Fruit fly (Drosophila melanogaster) whole organism, embryonic: ENCODE data around the gene vvl.

Experiments
- Bgb ChIP-seq: fragments of 200-800 bp; sonication (Bioruptor generic); IDR thresholded peaks from 2 replicates; pipeline ENCODE4 v1.3.6; 2022; ENCODE audit warnings: missing biosample characterization, missing genetic modification characterization; ENCODE audit not compliant: partially characterized antibody
- Blimp-1 ChIP-seq: fragments of 200-800 bp; sonication (Bioruptor generic); optimal IDR thresholded peaks from 3 replicates; lab custom pipeline; 2018; ENCODE audit warnings: missing biosample characterization, missing genetic modification characterization, mild to moderate bottlenecking, moderate library complexity, missing genetic modification reagents
- CG10267 ChIP-seq: fragments of 200-800 bp; sonication (Bioruptor generic); optimal IDR thresholded peaks from 2 replicates; lab custom pipeline; 2018; ENCODE audit warnings: missing biosample characterization, mild to moderate bottlenecking, missing genetic modification characterization, moderate library complexity
- CG10462 ChIP-seq: fragments of 200-800 bp; sonication (Bioruptor generic); optimal IDR thresholded peaks from 2 replicates; lab custom pipeline; 2016; ENCODE audit warnings: missing biosample characterization, missing genetic modification characterization
- CG10565 ChIP-seq: fragments of 200-800 bp; sonication (Bioruptor generic); optimal IDR thresholded peaks from 3 replicates; lab custom pipeline; 2016; ENCODE audit warnings: missing biosample characterization, mild to moderate bottlenecking, missing genetic modification characterization
- CG11398 ChIP-seq: fragments of 200-800 bp; sonication (Bioruptor generic); optimal IDR thresholded peaks from 2 replicates; lab custom pipeline; 2016; ENCODE audit warnings: missing biosample characterization, missing genetic modification characterization
- CG11504 ChIP-seq: fragments of 200-800 bp; sonication (Bioruptor generic); optimal IDR thresholded peaks from 3 replicates; lab custom pipeline; 2019; ENCODE audit warnings: missing biosample characterization, mild to moderate bottlenecking, missing genetic modification characterization, moderate library complexity
- CG11695 ChIP-seq: fragments of 200-800 bp; sonication (Bioruptor generic); IDR thresholded peaks from 3 replicates; pipeline ENCODE4 v1.3.6; 2022; ENCODE audit warnings: missing biosample characterization, missing genetic modification characterization
- CG11696 ChIP-seq: fragments of 200-800 bp; sonication (Bioruptor generic); IDR thresholded peaks from 2 replicates; pipeline ENCODE4 v1.3.6; 2022; ENCODE audit warnings: missing biosample characterization, missing genetic modification characterization
- CG12391 ChIP-seq: fragments of 200-800 bp; sonication (Bioruptor generic); optimal IDR thresholded peaks from 3 replicates; lab custom pipeline; 2018; ENCODE audit warnings: missing biosample characterization, mild to moderate bottlenecking, missing genetic modification characterization, moderate library complexity
- CG13424 ChIP-seq: fragments of 200-800 bp; sonication (Bioruptor generic); optimal IDR thresholded peaks from 2 replicates; lab custom pipeline; 2019; ENCODE audit warnings: missing biosample characterization, mild to moderate bottlenecking, missing genetic modification characterization, moderate library complexity
- CG17186 ChIP-seq: fragments of 200-800 bp; sonication (Bioruptor generic); optimal IDR thresholded peaks from 3 replicates; lab custom pipeline; 2017; ENCODE audit warnings: missing biosample characterization, missing genetic modification reagents, missing genetic modification characterization
- CG18011 ChIP-seq: fragments of 200-800 bp; sonication (Bioruptor generic); optimal IDR thresholded peaks from 2 replicates; lab custom pipeline; 2017; ENCODE audit warnings: missing biosample characterization, missing genetic modification characterization, mild to moderate bottlenecking, moderate library complexity, missing genotype
- CG2129 ChIP-seq: fragments of 200-800 bp; sonication (Bioruptor generic); IDR thresholded peaks from 2 replicates; pipeline ENCODE4 v1.3.6; 2022; ENCODE audit warnings: missing biosample characterization, missing genetic modification characterization; ENCODE audit not compliant: partially characterized antibody
- CG2712 ChIP-seq: fragments of 200-800 bp; optimal IDR thresholded peaks from 3 replicates; lab custom pipeline; 2019; ENCODE audit warnings: missing biosample characterization, mild to moderate bottlenecking, missing genetic modification characterization, moderate library complexity
- CG30403 ChIP-seq: fragments of 200-800 bp; sonication (Bioruptor generic); optimal IDR thresholded peaks from 3 replicates; lab custom pipeline; 2016; ENCODE audit warnings: missing biosample characterization, missing genetic modification characterization
- CG3407 ChIP-seq: fragments of 200-800 bp; sonication (Bioruptor generic); optimal IDR thresholded peaks from 2 replicates; lab custom pipeline; 2018; ENCODE audit warnings: missing biosample characterization, mild to moderate bottlenecking, missing genetic modification characterization
- CG4360 ChIP-seq: fragments of 200-800 bp; sonication (Bioruptor generic); IDR thresholded peaks from 2 replicates; pipeline ENCODE4 v1.3.6; 2022; ENCODE audit warnings: missing biosample characterization, missing genetic modification characterization
- CG4404 ChIP-seq: fragments of 200-800 bp; sonication (Bioruptor generic); IDR thresholded peaks from 2 replicates; pipeline ENCODE4 v1.3.6; 2022; ENCODE audit warnings: missing biosample characterization, missing genetic modification characterization
- CG4424 ChIP-seq: fragments of 200-800 bp; sonication (Bioruptor generic); optimal IDR thresholded peaks from 3 replicates; lab custom pipeline; 2016; ENCODE audit warnings: missing biosample characterization, missing genetic modification characterization
- CG4730 ChIP-seq: fragments of 200-800 bp; sonication (Bioruptor generic); IDR thresholded peaks from 2 replicates; pipeline ENCODE4 v1.3.6; 2022; ENCODE audit warnings: missing biosample characterization, missing genetic modification characterization
- CG5180 ChIP-seq: fragments of 200-800 bp; sonication (Bioruptor generic); optimal IDR thresholded peaks from 3 replicates; lab custom pipeline; 2017; ENCODE audit warnings: missing biosample characterization, missing genetic modification characterization, mild to moderate bottlenecking, moderate library complexity, missing genetic modification reagents
- CG7963 ChIP-seq: fragments of 200-800 bp; sonication (Bioruptor generic); IDR thresholded peaks from 3 replicates; pipeline ENCODE4 v1.3.6; 2022; ENCODE audit warnings: missing biosample characterization, missing genetic modification characterization; ENCODE audit not compliant: partially characterized antibody
- D19A ChIP-seq: fragments of 200-800 bp; optimal IDR thresholded peaks from 3 replicates; lab custom pipeline; 2019; ENCODE audit warnings: missing biosample characterization, mild to moderate bottlenecking, missing genetic modification characterization, moderate library complexity
- Dek ChIP-seq: fragments of 200-800 bp; sonication (Bioruptor generic); optimal IDR thresholded peaks from 3 replicates; lab custom pipeline; 2019; ENCODE audit warnings: missing biosample characterization, mild to moderate bottlenecking, missing genetic modification characterization, moderate library complexity
- Gsc ChIP-seq: fragments of 200-800 bp; sonication (Bioruptor generic); IDR thresholded peaks from 2 replicates; pipeline ENCODE4 v1.3.6; 2022; ENCODE audit warnings: missing biosample characterization, missing genetic modification characterization
- Mad ChIP-seq: fragments of 200-800 bp; sonication (Bioruptor generic); optimal IDR thresholded peaks from 2 replicates; lab custom pipeline; 2016; ENCODE audit warnings: missing biosample characterization, missing genetic modification characterization
- Med ChIP-seq: fragments of 200-800 bp; sonication (Bioruptor generic); peaks from one replicate; lab custom pipeline; 2016; ENCODE audit warnings: missing biosample characterization, missing genetic modification characterization, mild to moderate bottlenecking, inconsistent platforms, moderate library complexity
- Mrtf ChIP-seq: fragments of 200-800 bp; sonication (Bioruptor generic); IDR thresholded peaks from 3 replicates; pipeline ENCODE4 v1.3.6; 2022; ENCODE audit warnings: missing biosample characterization, missing genetic modification characterization
- Nf-YA ChIP-seq: fragments of 200-800 bp; sonication (Bioruptor generic); IDR thresholded peaks from 2 replicates; pipeline ENCODE4 v1.3.6; 2022; ENCODE audit warnings: missing biosample characterization, missing genetic modification characterization
- Sin3A ChIP-seq: fragments of >200 bp; optimal IDR thresholded peaks from 2 replicates; lab custom pipeline; 2018
- Vsx1 ChIP-seq: fragments of 200-800 bp; sonication (Bioruptor generic); optimal IDR thresholded peaks from 2 replicates; lab custom pipeline; 2017; ENCODE audit warnings: missing biosample characterization, mild to moderate bottlenecking, missing genetic modification characterization, missing genetic modification reagents
- abd-A ChIP-seq: fragments of 200-800 bp; sonication (Bioruptor generic); optimal IDR thresholded peaks from 3 replicates; lab custom pipeline; 2019; ENCODE audit warnings: missing biosample characterization, mild to moderate bottlenecking, missing genetic modification characterization, moderate library complexity
- bcd ChIP-seq: fragments of 200-800 bp; sonication (Bioruptor generic); optimal IDR thresholded peaks from 2 replicates; lab custom pipeline; 2017; ENCODE audit warnings: missing biosample characterization, mild to moderate bottlenecking, missing genetic modification characterization
- bsh ChIP-seq, 2 experiments: fragments of 200-800 bp; sonication (Bioruptor generic); optimal IDR thresholded peaks; 2 replicates each; lab custom pipeline; 2017 to 2018; ENCODE audit warnings: mild to moderate bottlenecking in 2 of 2, missing biosample characterization in 2 of 2, missing genetic modification characterization in 2 of 2, moderate library complexity in 1 of 2
- cwo ChIP-seq: fragments of 200-800 bp; sonication (Bioruptor generic); optimal IDR thresholded peaks from 3 replicates; lab custom pipeline; 2017; ENCODE audit warnings: missing biosample characterization, missing genetic modification characterization, mild to moderate bottlenecking, moderate library complexity, missing genetic modification reagents
- dmrt11E ChIP-seq: fragments of 200-800 bp; sonication (Bioruptor generic); optimal IDR thresholded peaks from 3 replicates; lab custom pipeline; 2018; ENCODE audit warnings: missing biosample characterization, mild to moderate bottlenecking, missing genetic modification characterization, moderate library complexity
- dysf ChIP-seq: fragments of 200-800 bp; sonication (Bioruptor generic); IDR thresholded peaks from 3 replicates; pipeline ENCODE4 v1.3.6; 2022; ENCODE audit warnings: missing biosample characterization, missing genetic modification characterization
- esg ChIP-seq: fragments of 200-800 bp; sonication (Bioruptor generic); conservative IDR thresholded peaks from 2 replicates; pipeline ENCODE4 v1.3.6; 2022; ENCODE audit warnings: missing biosample characterization, missing genetic modification characterization
- eve ChIP-seq, 2 experiments: fragments of >200 bp; optimal IDR thresholded peaks; 2 replicates each; lab custom pipeline; 2017; ENCODE audit warnings: missing biosample characterization in 2 of 2, missing genetic modification characterization in 2 of 2
- gem ChIP-seq: fragments of 200-800 bp; sonication (Bioruptor generic); optimal IDR thresholded peaks from 2 replicates; lab custom pipeline; 2019; ENCODE audit warnings: missing biosample characterization, mild to moderate bottlenecking, missing genetic modification characterization, moderate library complexity
- kay ChIP-seq: fragments of 200-800 bp; sonication (Bioruptor generic); optimal IDR thresholded peaks from 2 replicates; lab custom pipeline; 2016; ENCODE audit warnings: missing biosample characterization, missing genetic modification characterization
- lola ChIP-seq, 3 experiments: fragments of >200 bp in 2 of 3; fragments of 200-800 bp in 1 of 3; sonication (Bioruptor generic) in 1 of 3; optimal IDR thresholded peaks; 2 replicates each; lab custom pipeline; 2017 to 2019; ENCODE audit warnings: missing biosample characterization in 3 of 3, missing genetic modification characterization in 3 of 3, mild to moderate bottlenecking in 1 of 3, moderate library complexity in 1 of 3
- peb ChIP-seq: fragments of 200-800 bp; sonication (Bioruptor generic); IDR thresholded peaks from 2 replicates; pipeline ENCODE4 v1.3.6; 2022; ENCODE audit warnings: missing biosample characterization, missing genetic modification characterization
- phol ChIP-seq: fragments of 200-800 bp; sonication (Bioruptor generic); optimal IDR thresholded peaks from 3 replicates; lab custom pipeline; 2018; ENCODE audit warnings: missing biosample characterization, mild to moderate bottlenecking, missing genetic modification characterization, moderate library complexity
- salm ChIP-seq: fragments of 200-800 bp; sonication (Bioruptor generic); optimal IDR thresholded peaks from 2 replicates; lab custom pipeline; 2018; ENCODE audit warnings: missing biosample characterization, mild to moderate bottlenecking, missing genetic modification characterization
- tin ChIP-seq: fragments of 200-800 bp; sonication (Bioruptor generic); optimal IDR thresholded peaks from 3 replicates; lab custom pipeline; 2016; ENCODE audit warnings: missing biosample characterization, missing genetic modification characterization
- zen ChIP-seq: fragments of 200-800 bp; sonication (Bioruptor generic); optimal IDR thresholded peaks from 3 replicates; lab custom pipeline; 2018; ENCODE audit warnings: missing biosample characterization, mild to moderate bottlenecking, missing genetic modification characterization, moderate library complexity

vvl gene

DNA sequence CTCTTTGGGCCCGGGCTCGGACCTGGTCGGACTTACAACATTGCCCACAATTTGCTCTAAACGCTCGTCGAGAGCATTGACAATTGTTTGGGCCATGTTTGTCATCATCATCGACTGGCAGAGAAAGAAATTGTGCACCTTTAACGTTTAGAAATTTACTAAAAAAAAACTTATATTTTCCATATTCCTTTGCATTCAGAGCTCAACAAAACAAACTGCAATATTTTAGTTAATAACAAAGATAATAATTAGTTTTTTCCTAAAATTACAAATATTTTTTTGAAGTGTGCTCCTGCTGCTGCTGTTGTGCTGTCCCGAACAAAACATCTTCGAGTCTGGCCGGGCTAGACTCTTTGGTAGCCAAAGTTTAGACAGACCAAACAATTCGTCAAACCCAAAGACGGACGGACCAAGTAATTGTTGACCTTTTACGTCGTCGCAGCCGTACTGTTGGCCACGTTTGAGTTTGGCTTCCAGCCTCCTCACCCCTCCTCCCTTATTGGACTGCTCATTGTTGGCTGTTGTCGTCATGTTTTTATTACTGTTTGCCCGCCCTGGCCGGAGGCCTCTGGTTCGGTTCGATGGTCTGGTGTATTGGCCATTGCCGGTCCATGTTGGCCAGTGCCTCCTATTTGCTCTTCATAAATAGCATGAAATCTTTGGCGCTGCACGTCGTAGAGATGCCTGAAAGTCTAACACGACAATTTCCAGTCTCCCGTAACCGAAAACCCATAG is 40.2 kb downstream of the vvl start (continued):
- TF ChIP-seq dmrt11E (tag; lab: Kevin White, UChicago) (peak; percentile 48), CG10565 (GFP tag; lab: Kevin White, UChicago) (no peak), CG2129 (no peak), CG11398 (GFP tag; lab: Kevin White, UChicago) (no peak), CG11504 (peak; percentile 36), CG18011 (no peak), kay (GFP tag; lab: Kevin White, UChicago) (no peak), Mad (no peak), lola (GFP tag; optimal IDR thresholded peaks at IDR 0.05; lab: Kevin White, UChicago) (peak in 1 of 3 experiments; percentile 4), Mrtf (no peak), Sin3A (no peak), Vsx1 (GFP tag; lab: Kevin White, UChicago) (no peak), Bgb (GFP tag; lab: Robert Waterston, UW) (no peak), bsh (GFP tag; optimal IDR thresholded peaks at IDR 0.05; lab: Kevin White, UChicago) (peak in 1 of 2 experiments; percentile 16), abd-A (tag; lab: Kevin White, UChicago) (no peak), bcd (GFP tag; lab: Kevin White, UChicago) (no peak), CG30403 (peak; percentile 19), dysf (peak; percentile 45; the same call in 1 of the 3 replicates), esg (GFP tag; lab: Robert Waterston, UW) (no peak; the same call in 1 of the 2 replicates), CG5180 (peak; percentile 62), CG4424 (GFP tag; lab: Kevin White, UChicago) (peak; percentile 18), zen (tag; lab: Kevin White, UChicago) (peak; percentile 9), CG11695 (GFP tag; lab: Robert Waterston, UW) (0 out of 3 replicates have a peak, but pooled peaks have one; percentile 23), eve (GFP tag; optimal IDR thresholded peaks at IDR 0.05; lab: Kevin White, UChicago) (peak in 1 of 2 experiments; percentile 9), salm (tag; lab: Kevin White, UChicago) (no peak), CG17186 (no peak), CG4404 (GFP tag; lab: Robert Waterston, UW) (peak; percentile 8; the same call in 1 of the 2 replicates), peb (0 out of 2 replicates have a peak, but pooled peaks have one; percentile 13), Gsc (GFP tag; lab: Robert Waterston, UW) (0 out of 2 replicates have a peak, but pooled peaks have one; percentile 31), CG10267 (peak; percentile 48), Dek (tag; lab: Kevin White, UChicago) (no peak), CG3407 (GFP tag; lab: Kevin White, UChicago) (peak; percentile 9), tin (no peak), phol (tag; lab: Kevin White, UChicago) (peak; percentile 46), Blimp-1 (GFP tag; lab: Kevin White, UChicago) (peak; percentile 8), CG10462 (GFP tag; lab: Kevin White, UChicago) (no peak), CG13424 (tag; lab: Kevin White, UChicago) (no peak), Med (peak; percentile 62), CG11696 (no peak), CG12391 (tag; lab: Kevin White, UChicago) (peak; percentile 2), CG4730 (GFP tag; lab: Robert Waterston, UW) (peak; percentile 44; the same call in 1 of the 2 replicates), CG2712 (peak; percentile 35), cwo (peak; percentile 13), D19A (peak; percentile 34), CG4360 (no peak), Nf-YA (GFP tag; lab: Robert Waterston, UW) (0 out of 2 replicates have a peak, but pooled peaks have one; percentile 34), CG7963 (GFP tag; lab: Robert Waterston, UW) (no peak), gem (tag; lab: Kevin White, UChicago) (peak; percentile 53)
